Fruit fly (Drosophila melanogaster): ENCODE measurements around the gene CG12783.

The CG12783 gene

DNA sequence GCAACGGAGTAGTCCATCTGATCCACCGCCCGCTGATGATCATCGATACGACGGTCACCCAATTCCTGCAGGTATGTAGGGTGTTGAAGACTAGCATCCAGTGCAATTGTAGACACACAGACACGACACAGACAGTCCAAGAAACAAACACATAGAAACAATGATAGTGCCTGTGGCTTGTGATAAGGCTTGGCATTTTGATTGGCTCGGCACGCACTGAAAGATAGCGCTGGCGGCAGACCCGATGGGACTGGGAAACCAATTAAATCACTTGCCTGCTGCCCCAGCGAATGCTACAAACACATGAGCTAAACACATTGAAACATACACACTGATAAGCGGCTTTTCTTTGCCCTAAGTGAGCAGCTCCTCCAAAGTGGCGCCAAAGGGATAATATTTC, 19.5 kb upstream of the CG12783 start:
- TF ChIP-seq psq (optimal IDR thresholded peaks at IDR 0.05) (no peak), EcR (GFP tag; optimal IDR thresholded peaks at IDR 0.05) (no peak), pan (optimal IDR thresholded peaks at IDR 0.05) (no peak), CG8478 (optimal IDR thresholded peaks at IDR 0.05) (no peak), Dll (optimal IDR thresholded peaks at IDR 0.05) (no peak), usp (GFP tag; optimal IDR thresholded peaks at IDR 0.05) (no peak)

dm6 chr3R:16630564-16630963, 17.4 kb upstream of the CG12783 start:
- no peak for TF ChIP-seq CG8478 (optimal IDR thresholded peaks at IDR 0.05)
- TF ChIP-seq pan (optimal IDR thresholded peaks at IDR 0.05), result no peak
- TF ChIP-seq EcR (GFP tag; optimal IDR thresholded peaks at IDR 0.05), result no peak
- no peak for TF ChIP-seq psq (optimal IDR thresholded peaks at IDR 0.05)
- no peak for TF ChIP-seq usp (GFP tag; optimal IDR thresholded peaks at IDR 0.05)
- TF ChIP-seq Dll (optimal IDR thresholded peaks at IDR 0.05), result no peak

- no peak for TF ChIP-seq CG8478 (optimal IDR thresholded peaks at IDR 0.05)
Measured at dm6 chr3R:16626899-16627432, 13.8 kb upstream of the CG12783 start.

dm6 chr3R:16625844-16626430, 12.7 kb upstream of the CG12783 start:
- TF ChIP-seq Dll (optimal IDR thresholded peaks at IDR 0.05) (peak; percentile 8), CG8478 (optimal IDR thresholded peaks at IDR 0.05) (no peak)

dm6 chr3R:16624750-16625549, 11.8 kb upstream of the CG12783 start, which contains the start of gene Fas1:
Fas1 (plus strand) TSS chr3R:16625238.
- no peak for TF ChIP-seq Dll (optimal IDR thresholded peaks at IDR 0.05)

dm6 chr3R:16624371-16624749, 11.2 kb upstream of the CG12783 start, which contains the start of gene Ccdc114:
Ccdc114 (minus strand) TSS chr3R:16624717.
- TF ChIP-seq psq (optimal IDR thresholded peaks at IDR 0.05), result no peak
- no peak for TF ChIP-seq Dll (optimal IDR thresholded peaks at IDR 0.05)
- no peak for TF ChIP-seq pan (optimal IDR thresholded peaks at IDR 0.05)
- no peak for TF ChIP-seq CG8478 (optimal IDR thresholded peaks at IDR 0.05)
- no peak for TF ChIP-seq usp (GFP tag; optimal IDR thresholded peaks at IDR 0.05)
- TF ChIP-seq EcR (GFP tag; optimal IDR thresholded peaks at IDR 0.05), result no peak

- TF ChIP-seq psq (optimal IDR thresholded peaks at IDR 0.05) (no peak), usp (GFP tag; optimal IDR thresholded peaks at IDR 0.05) (no peak), EcR (GFP tag; optimal IDR thresholded peaks at IDR 0.05) (no peak), pan (optimal IDR thresholded peaks at IDR 0.05) (no peak), Dll (optimal IDR thresholded peaks at IDR 0.05) (no peak)
Measured at dm6 chr3R:16620478-16620877, 7.3 kb upstream of the CG12783 start, which contains the start of gene CG14893. CG14893 (plus strand) TSS chr3R:16620778.

DNA sequence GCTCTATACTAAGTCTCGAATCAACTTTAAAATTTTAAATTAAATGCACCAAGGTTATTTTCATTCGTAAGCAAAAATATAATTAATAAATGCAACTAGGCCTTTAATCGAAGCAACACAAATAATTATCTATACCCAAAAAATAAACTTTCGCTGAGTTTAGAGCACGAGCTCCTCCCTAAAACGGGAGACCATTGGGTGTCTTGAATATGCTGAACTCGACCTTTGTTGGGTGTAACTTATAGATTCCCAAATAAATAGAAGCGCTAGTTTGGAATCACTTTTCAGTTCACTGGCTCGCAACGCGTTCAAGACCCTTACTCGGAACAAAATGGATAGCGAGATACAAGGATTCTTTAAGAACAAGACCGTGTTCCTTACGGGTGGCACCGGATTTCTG, 4.5 kb upstream of the CG12783 start, which contains the start of gene CG17560:
CG17560 (plus strand) TSS at position 301 of the 400 bp plus-strand sequence.
- TF ChIP-seq EcR (GFP tag; optimal IDR thresholded peaks at IDR 0.05), result no peak
- no peak for TF ChIP-seq Dll (optimal IDR thresholded peaks at IDR 0.05)
- TF ChIP-seq CG8478 (optimal IDR thresholded peaks at IDR 0.05), result no peak
- TF ChIP-seq pan (optimal IDR thresholded peaks at IDR 0.05), result no peak
- no peak for TF ChIP-seq usp (GFP tag; optimal IDR thresholded peaks at IDR 0.05)
- no peak for TF ChIP-seq psq (optimal IDR thresholded peaks at IDR 0.05)

DNA sequence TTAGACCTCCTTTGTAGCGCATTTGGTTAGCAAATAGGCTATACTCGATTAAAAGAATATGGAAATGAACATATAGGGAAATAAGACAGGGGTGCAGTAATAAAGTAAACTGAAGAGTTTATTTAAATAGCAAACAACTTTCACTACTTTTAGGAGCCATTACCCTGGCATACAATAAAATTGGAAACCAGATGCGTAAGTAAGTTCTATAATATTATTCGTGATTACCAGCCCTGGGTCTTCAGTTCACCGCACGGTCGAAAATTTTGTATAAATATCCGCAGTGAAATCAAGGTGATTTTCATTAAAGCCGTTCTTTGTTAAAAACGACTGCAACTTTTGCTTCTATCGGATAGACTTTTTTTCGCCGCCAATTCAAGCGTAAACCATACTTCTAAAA, 1.8 kb upstream of the CG12783 start, which contains the start of gene CG17562:
CG17562 (plus strand) TSS at position 301 of the 400 bp plus-strand sequence.
- TF ChIP-seq usp (GFP tag; optimal IDR thresholded peaks at IDR 0.05), result no peak

DNA sequence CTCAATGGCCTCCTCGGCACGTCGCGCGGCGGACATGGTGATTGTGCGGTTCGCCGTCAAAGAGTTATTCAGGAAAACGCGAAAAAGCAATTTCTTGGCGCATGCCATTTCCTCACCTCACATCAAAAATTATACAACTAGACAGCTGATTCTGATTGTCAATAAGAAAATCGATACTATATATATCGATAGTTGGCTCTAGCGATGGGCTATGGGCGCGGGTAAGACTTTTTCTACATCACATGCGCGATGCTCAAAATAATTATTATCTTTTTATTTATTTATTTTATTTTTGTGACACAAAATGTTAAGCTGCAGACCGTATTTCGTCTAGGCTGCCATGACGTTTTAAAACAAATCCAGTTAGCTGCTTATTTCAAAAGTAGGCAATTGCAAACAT, 1.0 kb upstream of the CG12783 start, which contains the start of gene CG10340:
CG10340 (minus strand) TSS at position 151 of the 400 bp plus-strand sequence.
- TF ChIP-seq CG8478 (optimal IDR thresholded peaks at IDR 0.05) (no peak), pan (optimal IDR thresholded peaks at IDR 0.05) (no peak)

DNA sequence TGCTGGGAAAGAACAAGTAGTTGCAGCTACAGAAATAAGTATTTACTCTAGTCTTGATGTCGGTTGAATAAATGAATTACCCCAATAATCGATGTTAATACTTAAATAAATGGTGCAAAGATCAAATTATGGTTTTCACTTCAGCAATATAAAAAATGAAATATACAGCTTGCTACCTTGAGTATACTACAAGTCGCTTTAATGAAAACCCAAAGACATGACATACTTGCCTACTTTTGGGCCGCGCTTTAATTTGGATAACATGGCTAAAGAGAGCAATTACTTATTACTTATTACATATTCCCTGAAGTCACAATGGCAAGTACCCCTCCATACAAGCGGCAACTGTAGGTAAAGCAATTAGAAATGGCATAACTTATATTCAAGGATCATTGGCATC, 2.0 kb downstream of the CG12783 start:
- no peak for TF ChIP-seq psq (optimal IDR thresholded peaks at IDR 0.05)
- TF ChIP-seq pan (optimal IDR thresholded peaks at IDR 0.05), result no peak
- TF ChIP-seq Dll (optimal IDR thresholded peaks at IDR 0.05), result no peak
- TF ChIP-seq EcR (GFP tag; optimal IDR thresholded peaks at IDR 0.05), result no peak
- TF ChIP-seq usp (GFP tag; optimal IDR thresholded peaks at IDR 0.05), result no peak
- TF ChIP-seq CG8478 (optimal IDR thresholded peaks at IDR 0.05), result no peak

- TF ChIP-seq Dll (optimal IDR thresholded peaks at IDR 0.05) (no peak), psq (optimal IDR thresholded peaks at IDR 0.05) (no peak)
Measured at dm6 chr3R:16608920-16609319, 4.3 kb downstream of the CG12783 start, which contains the start of gene NPF. NPF (plus strand) TSS chr3R:16609220.

dm6 chr3R:16605929-16606328, 7.3 kb downstream of the CG12783 start:
- no peak for TF ChIP-seq EcR (GFP tag; optimal IDR thresholded peaks at IDR 0.05)
- TF ChIP-seq psq (optimal IDR thresholded peaks at IDR 0.05), result no peak
- TF ChIP-seq pan (optimal IDR thresholded peaks at IDR 0.05), result no peak
- TF ChIP-seq usp (GFP tag; optimal IDR thresholded peaks at IDR 0.05), result no peak
- TF ChIP-seq Dll (optimal IDR thresholded peaks at IDR 0.05), result no peak
- no peak for TF ChIP-seq CG8478 (optimal IDR thresholded peaks at IDR 0.05)
